Fruit fly (Drosophila melanogaster) whole organism, embryonic: ENCODE data around the gene COX7AL2.
A peak's percentile ranks its signal among the peaks of the same experiment; 100 is the strongest.

Experiments
- CG10321 ChIP-seq: fragments of 200-800 bp; sonication (Bioruptor generic); IDR thresholded peaks from 2 replicates; pipeline ENCODE4 v1.3.6; 2022; ENCODE audit warnings: missing biosample characterization, missing genetic modification characterization
- CG10654 ChIP-seq: fragments of 200-800 bp; sonication (Bioruptor generic); optimal IDR thresholded peaks from 2 replicates; lab custom pipeline; 2016; ENCODE audit warnings: missing biosample characterization, missing genetic modification characterization
- CG11398 ChIP-seq: fragments of 200-800 bp; sonication (Bioruptor generic); optimal IDR thresholded peaks from 2 replicates; lab custom pipeline; 2016; ENCODE audit warnings: missing biosample characterization, missing genetic modification characterization
- CG13296 ChIP-seq: fragments of 200-800 bp; sonication (Bioruptor generic); optimal IDR thresholded peaks from 3 replicates; lab custom pipeline; 2018; ENCODE audit warnings: missing biosample characterization, mild to moderate bottlenecking, missing genetic modification characterization
- CG14014 ChIP-seq: fragments of 200-800 bp; sonication (Bioruptor generic); IDR thresholded peaks from 2 replicates; pipeline ENCODE4 v1.3.6; 2022; ENCODE audit warnings: missing biosample characterization, missing genetic modification characterization
- CG14667 ChIP-seq: fragments of 200-800 bp; sonication (Bioruptor generic); IDR thresholded peaks from 2 replicates; pipeline ENCODE4 v1.3.6; 2022; ENCODE audit warnings: missing biosample characterization, missing genetic modification characterization
- CG15269 ChIP-seq: fragments of 200-800 bp; sonication (Bioruptor generic); optimal IDR thresholded peaks from 2 replicates; lab custom pipeline; 2018; ENCODE audit warnings: missing biosample characterization, mild to moderate bottlenecking, missing genetic modification characterization, moderate library complexity
- CG15479 ChIP-seq: fragments of 200-800 bp; sonication (Bioruptor generic); optimal IDR thresholded peaks from 3 replicates; lab custom pipeline; 2019; ENCODE audit warnings: missing biosample characterization, mild to moderate bottlenecking, missing genetic modification characterization, moderate library complexity
- CG17385 ChIP-seq: fragments of 200-800 bp; sonication (Bioruptor generic); optimal IDR thresholded peaks from 3 replicates; lab custom pipeline; 2018; ENCODE audit warnings: missing biosample characterization, mild to moderate bottlenecking, missing genetic modification characterization
- CG2202 ChIP-seq: fragments of 200-800 bp; sonication (Bioruptor generic); optimal IDR thresholded peaks from 2 replicates; lab custom pipeline; 2018; ENCODE audit warnings: missing biosample characterization, mild to moderate bottlenecking, missing genetic modification characterization
- CG31224 ChIP-seq: fragments of 200-800 bp; sonication (Bioruptor generic); IDR thresholded peaks from 2 replicates; pipeline ENCODE4 v1.3.6; 2022; ENCODE audit warnings: missing biosample characterization, missing genetic modification characterization
- CG3163 ChIP-seq: fragments of 200-800 bp; sonication (Bioruptor generic); optimal IDR thresholded peaks from 3 replicates; lab custom pipeline; 2016; ENCODE audit warnings: missing biosample characterization, missing genetic modification characterization
- CG3726 ChIP-seq: fragments of 200-800 bp; sonication (Bioruptor generic); IDR thresholded peaks from 3 replicates; pipeline ENCODE4, ENCODE4 v1.3.6; 2022; ENCODE audit warnings: missing biosample characterization, missing genetic modification characterization
- CG3995 ChIP-seq: fragments of 200-800 bp; sonication (Bioruptor generic); optimal IDR thresholded peaks from 3 replicates; lab custom pipeline; 2016; ENCODE audit warnings: missing biosample characterization, missing genetic modification characterization
- CG6175 ChIP-seq: fragments of 200-800 bp; sonication (Bioruptor generic); IDR thresholded peaks from 3 replicates; pipeline ENCODE4 v1.3.6; 2022; ENCODE audit warnings: missing biosample characterization, missing genetic modification characterization
- CG6254 ChIP-seq: fragments of 200-800 bp; sonication (Bioruptor generic); optimal IDR thresholded peaks from 3 replicates; lab custom pipeline; 2017; ENCODE audit warnings: mild to moderate bottlenecking, missing biosample characterization, missing genetic modification reagents, missing genetic modification characterization
- CG7372 ChIP-seq: fragments of 200-800 bp; sonication (Bioruptor generic); IDR thresholded peaks from 2 replicates; pipeline ENCODE4 v1.3.6; 2022; ENCODE audit warnings: missing biosample characterization, missing genetic modification characterization
- CG7556 ChIP-seq: fragments of 200-800 bp; sonication (Bioruptor generic); optimal IDR thresholded peaks from 2 replicates; lab custom pipeline; 2017; ENCODE audit warnings: missing biosample characterization, mild to moderate bottlenecking, missing genetic modification characterization
- CG8359 ChIP-seq: fragments of 200-800 bp; sonication (Bioruptor generic); optimal IDR thresholded peaks from 2 replicates; lab custom pipeline; 2017; ENCODE audit warnings: missing biosample characterization, mild to moderate bottlenecking, missing genetic modification characterization, borderline replicate concordance
- CG8478 ChIP-seq: fragments of >200 bp; optimal IDR thresholded peaks from 2 replicates; lab custom pipeline; 2018
- Chrac-16 ChIP-seq: fragments of 200-800 bp; sonication (Bioruptor generic); optimal IDR thresholded peaks from 3 replicates; lab custom pipeline; 2016; ENCODE audit warnings: missing biosample characterization, missing genetic modification characterization
- Fer1 ChIP-seq: fragments of 200-800 bp; sonication (Bioruptor generic); optimal IDR thresholded peaks from 2 replicates; lab custom pipeline; 2017; ENCODE audit warnings: missing biosample characterization, mild to moderate bottlenecking, missing genetic modification characterization
- Gug ChIP-seq: fragments of 200-800 bp; sonication (Bioruptor generic); IDR thresholded peaks from 4 replicates; pipeline ENCODE4 v1.3.6; 2022; ENCODE audit warnings: missing biosample characterization, missing genetic modification characterization
- Jarid2 ChIP-seq: fragments of 200-800 bp; sonication (Bioruptor generic); optimal IDR thresholded peaks from 3 replicates; lab custom pipeline; 2017; ENCODE audit warnings: mild to moderate bottlenecking, missing biosample characterization, missing genetic modification reagents, missing genetic modification characterization
- Kr ChIP-seq: fragments of 200-800 bp; sonication (Bioruptor generic); optimal IDR thresholded peaks from 2 replicates; lab custom pipeline; 2017; ENCODE audit warnings: missing biosample characterization, mild to moderate bottlenecking, missing genetic modification characterization
- Lpt ChIP-seq: fragments of >200 bp; optimal IDR thresholded peaks from 2 replicates; lab custom pipeline; 2018; ENCODE audit warnings: missing biosample characterization, missing genetic modification characterization
- MTF-1 ChIP-seq: fragments of 200-800 bp; sonication (Bioruptor generic); optimal IDR thresholded peaks from 2 replicates; lab custom pipeline; 2018; ENCODE audit warnings: missing biosample characterization, mild to moderate bottlenecking, missing genetic modification characterization, borderline replicate concordance
- Mad ChIP-seq: fragments of 200-800 bp; sonication (Bioruptor generic); optimal IDR thresholded peaks from 2 replicates; lab custom pipeline; 2016; ENCODE audit warnings: missing biosample characterization, missing genetic modification characterization
- Med ChIP-seq: fragments of 200-800 bp; sonication (Bioruptor generic); peaks from one replicate; lab custom pipeline; 2016; ENCODE audit warnings: missing biosample characterization, missing genetic modification characterization, mild to moderate bottlenecking, inconsistent platforms, moderate library complexity
- NC2β ChIP-seq: fragments of 200-800 bp; sonication (Bioruptor generic); optimal IDR thresholded peaks from 2 replicates; lab custom pipeline; 2016; ENCODE audit warnings: missing biosample characterization, missing genetic modification characterization
- Pdp1 ChIP-seq, 2 experiments: fragments of 200-800 bp; sonication (Bioruptor generic); optimal IDR thresholded peaks; 3 replicates each; lab custom pipeline; 2016; ENCODE audit warnings: missing biosample characterization in 2 of 2, missing genetic modification characterization in 2 of 2, mild to moderate bottlenecking in 1 of 2, moderate library complexity in 1 of 2
- Ravus ChIP-seq: fragments of 200-800 bp; sonication (Bioruptor generic); IDR thresholded peaks from 2 replicates; pipeline ENCODE4 v1.3.6; 2022; ENCODE audit warnings: missing biosample characterization, missing genetic modification characterization
- Spps ChIP-seq: fragments of 200-800 bp; sonication (Bioruptor generic); optimal IDR thresholded peaks from 2 replicates; lab custom pipeline; 2018; ENCODE audit warnings: missing biosample characterization, mild to moderate bottlenecking, missing genetic modification characterization
- ase ChIP-seq: fragments of 200-800 bp; sonication (Bioruptor generic); IDR thresholded peaks from 3 replicates; pipeline ENCODE4 v1.3.6; 2022; ENCODE audit warnings: missing biosample characterization, missing genetic modification characterization
- az2 ChIP-seq: fragments of 200-800 bp; sonication (Bioruptor generic); optimal IDR thresholded peaks from 3 replicates; lab custom pipeline; 2016; ENCODE audit warnings: missing biosample characterization, missing genetic modification characterization
- cato ChIP-seq: fragments of 200-800 bp; sonication (Bioruptor generic); optimal IDR thresholded peaks from 2 replicates; lab custom pipeline; 2016; ENCODE audit warnings: missing biosample characterization, missing genetic modification characterization, borderline replicate concordance
- crp ChIP-seq, 2 experiments: fragments of 200-800 bp; sonication (Bioruptor generic); optimal IDR thresholded peaks; 2 replicates in 1 of 2; 3 replicates in 1 of 2; lab custom pipeline; 2017; ENCODE audit warnings: missing biosample characterization in 2 of 2, missing genetic modification characterization in 2 of 2, mild to moderate bottlenecking in 1 of 2, moderate library complexity in 1 of 2
- dmrt99B ChIP-seq: fragments of 200-800 bp; sonication (Bioruptor generic); optimal IDR thresholded peaks from 2 replicates; lab custom pipeline; 2018; ENCODE audit warnings: missing biosample characterization, mild to moderate bottlenecking, missing genetic modification characterization, moderate library complexity
- dysf ChIP-seq: fragments of 200-800 bp; sonication (Bioruptor generic); IDR thresholded peaks from 3 replicates; pipeline ENCODE4 v1.3.6; 2022; ENCODE audit warnings: missing biosample characterization, missing genetic modification characterization
- emc ChIP-seq: fragments of 200-800 bp; sonication (Bioruptor generic); optimal IDR thresholded peaks from 2 replicates; lab custom pipeline; 2016; ENCODE audit warnings: missing biosample characterization, missing genetic modification characterization
- esg ChIP-seq: fragments of 200-800 bp; sonication (Bioruptor generic); conservative IDR thresholded peaks from 2 replicates; pipeline ENCODE4 v1.3.6; 2022; ENCODE audit warnings: missing biosample characterization, missing genetic modification characterization
- hkb ChIP-seq, 2 experiments: fragments of 200-800 bp in 1 of 2; fragments of >200 bp in 1 of 2; sonication (Bioruptor generic) in 1 of 2; IDR thresholded peaks in 1 of 2; optimal IDR thresholded peaks in 1 of 2; 2 replicates each; pipeline versions ENCODE4 v1.3.6 to Lab custom; 2017 to 2022; ENCODE audit warnings: missing biosample characterization in 1 of 2, missing genetic modification characterization in 1 of 2
- insv ChIP-seq, 2 experiments: fragments of 200-800 bp; sonication (Bioruptor generic); optimal IDR thresholded peaks; 3 replicates each; lab custom pipeline; 2016 to 2018; ENCODE audit warnings: missing biosample characterization in 2 of 2, missing genetic modification characterization in 2 of 2
- lilli ChIP-seq: fragments of 200-800 bp; sonication (Bioruptor generic); optimal IDR thresholded peaks from 3 replicates; lab custom pipeline; 2016; ENCODE audit warnings: missing biosample characterization, missing genetic modification characterization
- rib ChIP-seq: fragments of 200-800 bp; sonication (Bioruptor generic); IDR thresholded peaks from 2 replicates; pipeline ENCODE4 v1.3.6; 2022; ENCODE audit warnings: missing biosample characterization, missing genetic modification characterization
- sens-2 ChIP-seq: fragments of 200-800 bp; sonication (Bioruptor generic); IDR thresholded peaks from 2 replicates; pipeline ENCODE4 v1.3.6; 2022; ENCODE audit warnings: missing biosample characterization, missing genetic modification characterization
- tna ChIP-seq: fragments of 200-800 bp; sonication (Bioruptor generic); IDR thresholded peaks from 2 replicates; pipeline ENCODE4 v1.3.6; 2022; ENCODE audit warnings: missing biosample characterization, missing genetic modification characterization; ENCODE audit not compliant: partially characterized antibody
- zfh2 ChIP-seq: fragments of 200-800 bp; sonication (Bioruptor generic); optimal IDR thresholded peaks from 2 replicates; lab custom pipeline; 2016; ENCODE audit warnings: missing biosample characterization, missing genetic modification characterization

Gene COX7AL2

DNA sequence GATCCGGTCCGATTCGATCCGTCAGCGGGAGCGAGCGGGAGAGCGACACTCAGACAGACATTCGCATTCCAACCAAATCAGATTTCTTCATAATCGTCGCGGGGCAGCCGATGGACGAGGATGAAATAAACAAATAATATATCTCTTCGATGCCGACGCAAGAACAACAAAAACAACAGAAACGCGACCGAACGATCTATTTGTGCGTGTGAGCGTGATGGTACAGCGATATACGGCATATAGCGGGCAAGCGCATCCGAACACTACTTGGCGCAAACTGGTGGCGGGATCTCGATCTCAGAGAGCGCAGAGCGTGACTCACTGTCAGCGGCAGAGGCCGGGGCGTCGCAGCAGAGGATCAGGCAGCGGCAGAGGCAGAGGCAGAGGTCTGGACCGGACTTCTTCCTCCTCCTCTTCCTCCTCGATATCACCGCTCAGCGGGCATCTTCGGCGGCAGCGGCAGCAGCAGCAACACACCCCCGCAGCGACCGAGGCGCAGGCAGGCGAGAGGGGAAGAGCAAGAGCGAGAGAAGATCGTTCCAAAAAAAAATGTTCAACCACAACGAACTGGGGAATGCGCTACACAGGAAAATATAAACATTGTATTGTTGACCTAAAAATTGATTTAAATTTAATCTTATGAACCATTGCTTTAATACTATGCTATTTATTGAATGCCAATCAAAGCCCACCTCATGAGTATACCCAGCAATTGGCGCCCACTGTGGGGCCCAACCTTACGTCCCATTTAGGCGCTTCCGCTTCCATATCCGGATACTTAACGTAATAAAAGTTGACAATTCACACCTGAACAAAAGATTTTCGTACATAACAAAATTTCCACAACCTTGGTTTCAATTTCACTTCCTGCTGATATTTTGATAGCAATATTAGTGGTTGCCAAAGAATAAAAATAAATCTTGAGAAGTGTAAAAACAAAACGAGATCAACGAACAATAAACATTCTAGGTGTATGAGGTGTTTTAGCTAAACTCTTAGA, 36.2 kb downstream of the COX7AL2 start (continued):
- TF ChIP-seq CG7556 (GFP tag; lab: Kevin White, UChicago): peak; percentile 79
- no peak for TF ChIP-seq CG15269 (tag; lab: Kevin White, UChicago)
- peak; percentile 30 for TF ChIP-seq Chrac-16 (GFP tag; lab: Kevin White, UChicago)
- no peak for TF ChIP-seq MTF-1 (GFP tag; lab: Kevin White, UChicago)
- no peak for TF ChIP-seq CG6254 (GFP tag; lab: Kevin White, UChicago)
- TF ChIP-seq Jarid2 (GFP tag; lab: Kevin White, UChicago): peak; percentile 59
- no peak for TF ChIP-seq NC2β (GFP tag; lab: Kevin White, UChicago)
- peak; percentile 51; the same call in 2 of the 3 replicates for TF ChIP-seq dysf (GFP tag; lab: Robert Waterston, UW)
- no peak for TF ChIP-seq CG11398 (GFP tag; lab: Kevin White, UChicago)
- TF ChIP-seq insv (GFP tag; optimal IDR thresholded peaks at IDR 0.05; lab: Kevin White, UChicago): peak in 1 of 2 experiments; percentile 21
- TF ChIP-seq CG7372 (GFP tag; lab: Robert Waterston, UW): no peak
- no peak for TF ChIP-seq CG10654
- TF ChIP-seq Spps (tag; lab: Kevin White, UChicago): no peak
- TF ChIP-seq CG3726 (GFP tag; lab: Robert Waterston, UW): no peak
- no peak for TF ChIP-seq CG3163 (GFP tag; lab: Kevin White, UChicago)
- no peak for TF ChIP-seq CG13296
- TF ChIP-seq emc (GFP tag; lab: Kevin White, UChicago): no peak
- no peak for TF ChIP-seq esg (GFP tag; lab: Robert Waterston, UW)
- no peak for TF ChIP-seq ase (GFP tag; lab: Robert Waterston, UW)
- no peak for TF ChIP-seq hkb (optimal IDR thresholded peaks at IDR 0.05; lab: Kevin White, UChicago)
- TF ChIP-seq hkb (GFP tag; IDR thresholded peaks at IDR 0.05; lab: Robert Waterston, UW): no peak
- no peak for TF ChIP-seq CG14014 (GFP tag; lab: Robert Waterston, UW)
- TF ChIP-seq Mad (GFP tag; lab: Kevin White, UChicago): peak; percentile 16
- TF ChIP-seq tna (GFP tag; lab: Robert Waterston, UW): peak; percentile 39; the same call in 1 of the 2 replicates
- peak; percentile 87; the same call in 2 of the 3 replicates for TF ChIP-seq CG6175
- no peak for TF ChIP-seq Gug
- TF ChIP-seq CG10321 (GFP tag; lab: Robert Waterston, UW): no peak
- TF ChIP-seq Kr: no peak
- no peak for TF ChIP-seq CG8359
- no peak for TF ChIP-seq Fer1 (GFP tag; lab: Kevin White, UChicago)
- TF ChIP-seq crp (GFP tag; optimal IDR thresholded peaks at IDR 0.05; lab: Kevin White, UChicago): no peak
- no peak for TF ChIP-seq CG8478 (lab: Kevin White, UChicago)
- TF ChIP-seq CG3995 (GFP tag; lab: Kevin White, UChicago): no peak
- TF ChIP-seq az2 (GFP tag; lab: Kevin White, UChicago): peak; percentile 54
- peak; percentile 8 for TF ChIP-seq CG2202 (tag; lab: Kevin White, UChicago)
- peak; percentile 46 for TF ChIP-seq zfh2
- TF ChIP-seq Pdp1 (GFP tag; optimal IDR thresholded peaks at IDR 0.05; lab: Kevin White, UChicago): peak; percentile 27 to 50
- no peak for TF ChIP-seq Ravus (GFP tag; lab: Robert Waterston, UW)
- peak; percentile 54 for TF ChIP-seq CG17385
- no peak for TF ChIP-seq CG31224
- TF ChIP-seq rib (GFP tag; lab: Robert Waterston, UW): no peak
- TF ChIP-seq dmrt99B: no peak
- TF ChIP-seq sens-2 (GFP tag; lab: Robert Waterston, UW): no peak
- TF ChIP-seq CG14667 (GFP tag; lab: Robert Waterston, UW): no peak
- no peak for TF ChIP-seq Lpt (GFP tag; lab: Kevin White, UChicago)
- peak; percentile 48 for TF ChIP-seq lilli (GFP tag; lab: Kevin White, UChicago)
- TF ChIP-seq cato (GFP tag; lab: Kevin White, UChicago): peak; percentile 19
- peak; percentile 76 for TF ChIP-seq Med (GFP tag; lab: Kevin White, UChicago)
- peak; percentile 96 for TF ChIP-seq CG15479
